Fruit fly (Drosophila melanogaster) whole organism, embryonic: Measurements from ENCODE around the gene Slh.

ENCODE experiments used
- Antp ChIP-seq: fragments of 200-800 bp; sonication (Bioruptor generic); optimal IDR thresholded peaks from 3 replicates; lab custom pipeline; 2016; ENCODE audit warnings: missing biosample characterization, missing genetic modification characterization
- B-H1 ChIP-seq: fragments of 200-800 bp; sonication (Bioruptor generic); IDR thresholded peaks from 3 replicates; pipeline ENCODE4 v1.3.6; 2022; ENCODE audit warnings: missing biosample characterization, missing genetic modification characterization
- BtbVII ChIP-seq: fragments of 200-800 bp; sonication (Bioruptor generic); optimal IDR thresholded peaks from 3 replicates; lab custom pipeline; 2017; ENCODE audit warnings: missing biosample characterization, mild to moderate bottlenecking, missing genetic modification characterization
- CG11504 ChIP-seq: fragments of 200-800 bp; sonication (Bioruptor generic); optimal IDR thresholded peaks from 3 replicates; lab custom pipeline; 2019; ENCODE audit warnings: missing biosample characterization, mild to moderate bottlenecking, missing genetic modification characterization, moderate library complexity
- CG11560 ChIP-seq: fragments of 200-800 bp; sonication (Bioruptor generic); IDR thresholded peaks from 3 replicates; pipeline ENCODE4 v1.3.6; 2022; ENCODE audit warnings: missing biosample characterization, missing genetic modification characterization
- CG12104 ChIP-seq: fragments of 200-800 bp; sonication (Bioruptor generic); optimal IDR thresholded peaks from 3 replicates; lab custom pipeline; 2016; ENCODE audit warnings: missing biosample characterization, missing genetic modification characterization
- CG12236 ChIP-seq: fragments of 200-800 bp; sonication (Bioruptor generic); optimal IDR thresholded peaks from 2 replicates; lab custom pipeline; 2016; ENCODE audit warnings: missing biosample characterization, missing genetic modification characterization
- CG13624 ChIP-seq: fragments of 200-800 bp; sonication (Bioruptor generic); optimal IDR thresholded peaks from 2 replicates; lab custom pipeline; 2016; ENCODE audit warnings: missing biosample characterization, missing genetic modification characterization
- CG14965 ChIP-seq: fragments of 200-800 bp; sonication (Bioruptor generic); optimal IDR thresholded peaks from 2 replicates; lab custom pipeline; 2016; ENCODE audit warnings: missing biosample characterization, missing genetic modification characterization, borderline replicate concordance
- CG15514 ChIP-seq: fragments of 200-800 bp; sonication (Bioruptor generic); optimal IDR thresholded peaks from 3 replicates; lab custom pipeline; 2017; ENCODE audit warnings: missing biosample characterization, missing genetic modification characterization, mild to moderate bottlenecking, moderate library complexity, missing genetic modification reagents
- CG17186 ChIP-seq: fragments of 200-800 bp; sonication (Bioruptor generic); optimal IDR thresholded peaks from 3 replicates; lab custom pipeline; 2017; ENCODE audit warnings: missing biosample characterization, missing genetic modification reagents, missing genetic modification characterization
- CG17385 ChIP-seq: fragments of 200-800 bp; sonication (Bioruptor generic); optimal IDR thresholded peaks from 3 replicates; lab custom pipeline; 2018; ENCODE audit warnings: missing biosample characterization, mild to moderate bottlenecking, missing genetic modification characterization
- CG17568 ChIP-seq: fragments of 200-800 bp; sonication (Bioruptor generic); optimal IDR thresholded peaks from 2 replicates; lab custom pipeline; 2018; ENCODE audit warnings: missing biosample characterization, mild to moderate bottlenecking, missing genetic modification characterization, moderate library complexity
- CG17802 ChIP-seq: fragments of 200-800 bp; sonication (Bioruptor generic); optimal IDR thresholded peaks from 2 replicates; lab custom pipeline; 2018; ENCODE audit warnings: missing biosample characterization, mild to moderate bottlenecking, missing genetic modification characterization, moderate library complexity
- CG18599 ChIP-seq: fragments of 200-800 bp; sonication (Bioruptor generic); optimal IDR thresholded peaks from 3 replicates; lab custom pipeline; 2017; ENCODE audit warnings: missing biosample characterization, missing genetic modification characterization, mild to moderate bottlenecking, moderate library complexity, missing genetic modification reagents
- CG2202 ChIP-seq: fragments of 200-800 bp; sonication (Bioruptor generic); optimal IDR thresholded peaks from 2 replicates; lab custom pipeline; 2018; ENCODE audit warnings: missing biosample characterization, mild to moderate bottlenecking, missing genetic modification characterization
- CG30020 ChIP-seq: fragments of 200-800 bp; optimal IDR thresholded peaks from 2 replicates; lab custom pipeline; 2019; ENCODE audit warnings: missing biosample characterization, mild to moderate bottlenecking, missing genetic modification characterization, moderate library complexity
- CG31365 ChIP-seq: fragments of 200-800 bp; sonication (Bioruptor generic); optimal IDR thresholded peaks from 2 replicates; lab custom pipeline; 2018; ENCODE audit warnings: missing biosample characterization, mild to moderate bottlenecking, missing genetic modification characterization
- CG32772 ChIP-seq: fragments of 200-800 bp; sonication (Bioruptor generic); IDR thresholded peaks from 2 replicates; pipeline ENCODE4 v1.3.6; 2022; ENCODE audit warnings: missing biosample characterization, missing genetic modification characterization
- CG33557 ChIP-seq: fragments of 200-800 bp; sonication (Bioruptor generic); optimal IDR thresholded peaks from 2 replicates; lab custom pipeline; 2019; ENCODE audit warnings: missing biosample characterization, mild to moderate bottlenecking, missing genetic modification characterization, moderate library complexity
- CG6175 ChIP-seq: fragments of 200-800 bp; sonication (Bioruptor generic); IDR thresholded peaks from 3 replicates; pipeline ENCODE4 v1.3.6; 2022; ENCODE audit warnings: missing biosample characterization, missing genetic modification characterization
- CG7556 ChIP-seq: fragments of 200-800 bp; sonication (Bioruptor generic); optimal IDR thresholded peaks from 2 replicates; lab custom pipeline; 2017; ENCODE audit warnings: missing biosample characterization, mild to moderate bottlenecking, missing genetic modification characterization
- CG7839 ChIP-seq: fragments of 200-800 bp; sonication (Bioruptor generic); optimal IDR thresholded peaks from 3 replicates; lab custom pipeline; 2018; ENCODE audit warnings: missing biosample characterization, mild to moderate bottlenecking, missing genetic modification characterization, moderate library complexity
- CTCF ChIP-seq: fragments of 200-800 bp; sonication (Bioruptor generic); optimal IDR thresholded peaks from 2 replicates; lab custom pipeline; 2017; ENCODE audit warnings: missing biosample characterization, mild to moderate bottlenecking, missing genetic modification characterization, moderate library complexity
- D19A ChIP-seq: fragments of 200-800 bp; optimal IDR thresholded peaks from 3 replicates; lab custom pipeline; 2019; ENCODE audit warnings: missing biosample characterization, mild to moderate bottlenecking, missing genetic modification characterization, moderate library complexity
- Dbx ChIP-seq: fragments of 200-800 bp; sonication (Bioruptor generic); IDR thresholded peaks from 3 replicates; pipeline ENCODE4 v1.3.6; 2022; ENCODE audit warnings: missing biosample characterization, missing genetic modification characterization
- Dek ChIP-seq: fragments of 200-800 bp; sonication (Bioruptor generic); optimal IDR thresholded peaks from 3 replicates; lab custom pipeline; 2019; ENCODE audit warnings: missing biosample characterization, mild to moderate bottlenecking, missing genetic modification characterization, moderate library complexity
- Fer1 ChIP-seq: fragments of 200-800 bp; sonication (Bioruptor generic); optimal IDR thresholded peaks from 2 replicates; lab custom pipeline; 2017; ENCODE audit warnings: missing biosample characterization, mild to moderate bottlenecking, missing genetic modification characterization
- HHEX ChIP-seq: fragments of 200-800 bp; sonication (Bioruptor generic); optimal IDR thresholded peaks from 3 replicates; lab custom pipeline; 2017; ENCODE audit warnings: missing biosample characterization, mild to moderate bottlenecking, missing genetic modification characterization, missing genetic modification reagents
- Hmr ChIP-seq: fragments of 200-800 bp; sonication (Bioruptor generic); optimal IDR thresholded peaks from 3 replicates; lab custom pipeline; 2017; ENCODE audit warnings: mild to moderate bottlenecking, missing biosample characterization, missing genetic modification reagents, missing genetic modification characterization
- Rfx ChIP-seq: fragments of 200-800 bp; sonication (Bioruptor generic); IDR thresholded peaks from 2 replicates; pipeline ENCODE4 v1.3.6; 2022; ENCODE audit warnings: missing biosample characterization, missing genetic modification characterization
- Scr ChIP-seq: fragments of 200-800 bp; sonication (Bioruptor generic); IDR thresholded peaks from 2 replicates; pipeline ENCODE4 v1.3.6; 2022; ENCODE audit warnings: missing biosample characterization, missing genetic modification characterization; ENCODE audit not compliant: partially characterized antibody
- Side ChIP-seq: fragments of 200-800 bp; sonication (Bioruptor generic); optimal IDR thresholded peaks from 2 replicates; lab custom pipeline; 2016; ENCODE audit warnings: missing biosample characterization, missing genetic modification characterization
- Xbp1 ChIP-seq: fragments of 200-800 bp; sonication (Bioruptor generic); optimal IDR thresholded peaks from 3 replicates; lab custom pipeline; 2016; ENCODE audit warnings: missing biosample characterization, mild to moderate bottlenecking, missing genetic modification characterization
- amos ChIP-seq: fragments of 200-800 bp; sonication (Bioruptor generic); IDR thresholded peaks from 2 replicates; pipeline ENCODE4 v1.3.6; 2022; ENCODE audit warnings: missing biosample characterization, missing genetic modification characterization; ENCODE audit not compliant: partially characterized antibody
- ase ChIP-seq: fragments of 200-800 bp; sonication (Bioruptor generic); IDR thresholded peaks from 3 replicates; pipeline ENCODE4 v1.3.6; 2022; ENCODE audit warnings: missing biosample characterization, missing genetic modification characterization
- bcd ChIP-seq: fragments of 200-800 bp; sonication (Bioruptor generic); optimal IDR thresholded peaks from 2 replicates; lab custom pipeline; 2017; ENCODE audit warnings: missing biosample characterization, mild to moderate bottlenecking, missing genetic modification characterization
- disco-r ChIP-seq: fragments of 200-800 bp; sonication (Bioruptor generic); optimal IDR thresholded peaks from 2 replicates; lab custom pipeline; 2016; ENCODE audit warnings: missing biosample characterization, missing genetic modification characterization
- fd3F ChIP-seq: fragments of 200-800 bp; sonication (Bioruptor generic); optimal IDR thresholded peaks from 2 replicates; lab custom pipeline; 2018; ENCODE audit warnings: missing biosample characterization, mild to moderate bottlenecking, missing genetic modification characterization, moderate library complexity
- fu2 ChIP-seq: fragments of 200-800 bp; sonication (Bioruptor generic); optimal IDR thresholded peaks from 2 replicates; lab custom pipeline; 2016; ENCODE audit warnings: missing biosample characterization, missing genetic modification characterization
- ham ChIP-seq: fragments of 200-800 bp; sonication (Bioruptor generic); IDR thresholded peaks from 2 replicates; pipeline ENCODE4 v1.3.6; 2022; ENCODE audit warnings: missing biosample characterization, missing genetic modification characterization
- lola ChIP-seq, 3 experiments: fragments of >200 bp in 2 of 3; fragments of 200-800 bp in 1 of 3; sonication (Bioruptor generic) in 1 of 3; optimal IDR thresholded peaks; 2 replicates each; lab custom pipeline; 2017 to 2019; ENCODE audit warnings: missing biosample characterization in 3 of 3, missing genetic modification characterization in 3 of 3, mild to moderate bottlenecking in 1 of 3, moderate library complexity in 1 of 3
- mam ChIP-seq: fragments of 200-800 bp; sonication (Bioruptor generic); optimal IDR thresholded peaks from 3 replicates; lab custom pipeline; 2016; ENCODE audit warnings: missing biosample characterization, missing genetic modification characterization
- ro ChIP-seq: fragments of 200-800 bp; sonication (Bioruptor generic); IDR thresholded peaks from 2 replicates; pipeline ENCODE4 v1.3.6; 2022; ENCODE audit warnings: missing biosample characterization, missing genetic modification characterization
- row ChIP-seq: fragments of 200-800 bp; sonication (Bioruptor generic); IDR thresholded peaks from 3 replicates; pipeline ENCODE4 v1.3.6; 2022; ENCODE audit warnings: missing biosample characterization, missing genetic modification characterization
- shn ChIP-seq: fragments of 200-800 bp; sonication (Bioruptor generic); optimal IDR thresholded peaks from 3 replicates; lab custom pipeline; 2016; ENCODE audit warnings: missing biosample characterization, missing genetic modification characterization
- slou ChIP-seq: fragments of 200-800 bp; sonication (Bioruptor generic); optimal IDR thresholded peaks from 3 replicates; lab custom pipeline; 2016; ENCODE audit warnings: missing biosample characterization, missing genetic modification characterization
- tx ChIP-seq: fragments of 200-800 bp; sonication (Bioruptor generic); optimal IDR thresholded peaks from 2 replicates; lab custom pipeline; 2016; ENCODE audit warnings: missing biosample characterization, missing genetic modification characterization
- zen ChIP-seq: fragments of 200-800 bp; sonication (Bioruptor generic); optimal IDR thresholded peaks from 3 replicates; lab custom pipeline; 2018; ENCODE audit warnings: missing biosample characterization, mild to moderate bottlenecking, missing genetic modification characterization, moderate library complexity

Slh gene

DNA sequence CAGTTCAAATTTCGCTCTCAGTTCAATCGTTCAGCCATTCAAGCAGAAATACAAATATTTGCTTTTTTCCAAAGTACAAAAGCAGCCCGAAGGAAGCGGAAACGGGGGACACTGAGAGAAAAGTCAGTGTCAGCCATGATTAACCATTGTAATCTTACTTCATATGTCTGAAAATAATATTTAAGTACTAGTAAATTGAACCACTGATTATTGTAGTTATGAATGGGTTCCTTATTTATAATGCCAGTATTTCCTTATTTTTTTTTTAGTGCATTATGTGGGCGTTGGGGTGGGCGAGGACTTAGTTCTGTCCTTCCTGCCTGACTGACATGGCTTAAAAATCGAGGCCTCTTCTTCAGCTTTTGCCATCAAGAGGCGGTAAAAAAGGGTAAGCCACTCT, 9.4 kb upstream of the Slh start (continued):
- TF ChIP-seq tx (GFP tag; lab: Kevin White, UChicago) (no peak), Xbp1 (GFP tag; lab: Kevin White, UChicago) (peak; percentile 6), CG11504 (tag; lab: Kevin White, UChicago) (peak; percentile 47), HHEX (peak; percentile 0), CG17385 (GFP tag; lab: Kevin White, UChicago) (peak; percentile 6), CG7556 (GFP tag; lab: Kevin White, UChicago) (peak; percentile 39), Fer1 (GFP tag; lab: Kevin White, UChicago) (peak; percentile 64), mam (GFP tag; lab: Kevin White, UChicago) (peak; percentile 8), Hmr (GFP tag; lab: Kevin White, UChicago) (peak; percentile 41), Rfx (GFP tag; lab: Robert Waterston, UW) (0 out of 2 replicates have a peak, but pooled peaks have one; percentile 35), Dbx (GFP tag; lab: Robert Waterston, UW) (peak; percentile 35; the same call in 1 of the 3 replicates)

DNA sequence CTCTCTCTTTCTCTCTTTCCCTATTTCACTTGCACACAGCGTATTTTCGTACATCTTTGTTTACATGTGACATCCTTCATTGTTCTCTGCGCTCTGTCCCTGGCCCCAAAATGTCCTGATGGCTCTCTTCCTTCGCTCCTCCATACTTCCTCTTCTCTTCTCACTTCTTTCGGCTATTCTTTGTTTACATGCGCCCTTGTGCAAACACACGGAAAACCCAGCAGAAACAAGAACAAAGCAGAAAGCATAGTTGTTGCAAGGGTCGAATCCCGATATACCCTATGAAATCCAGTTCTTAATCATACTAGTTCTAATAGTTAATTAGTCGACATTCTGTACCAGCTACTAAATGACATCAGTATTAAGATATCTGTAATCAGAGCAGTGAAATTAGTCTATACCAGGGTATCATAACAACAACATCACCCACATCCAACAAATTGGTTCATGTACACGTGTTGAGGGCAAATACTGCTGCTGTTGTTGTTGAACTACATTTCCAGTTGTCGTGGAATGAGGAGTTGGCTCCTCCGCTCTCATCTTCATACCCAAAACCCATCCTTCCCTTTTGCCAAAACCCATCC, 2.1 kb upstream of the Slh start:
- TF ChIP-seq CG17802 (tag; lab: Kevin White, UChicago) (no peak), CG32772 (GFP tag; lab: Robert Waterston, UW) (no peak), CG12104 (GFP tag; lab: Kevin White, UChicago) (peak; percentile 8), BtbVII (GFP tag; lab: Kevin White, UChicago) (no peak), B-H1 (GFP tag; lab: Robert Waterston, UW) (no peak), bcd (peak; percentile 31), CG30020 (tag; lab: Kevin White, UChicago) (no peak), ham (no peak), CG14965 (GFP tag; lab: Kevin White, UChicago) (no peak), amos (GFP tag; lab: Robert Waterston, UW) (no peak), CG15514 (GFP tag; lab: Kevin White, UChicago) (no peak), CG17186 (GFP tag; lab: Kevin White, UChicago) (no peak), slou (GFP tag; lab: Kevin White, UChicago) (no peak), CG17568 (GFP tag; lab: Kevin White, UChicago) (no peak), CG33557 (GFP tag; lab: Kevin White, UChicago) (peak; percentile 26), Side (GFP tag; lab: Kevin White, UChicago) (no peak), D19A (tag; lab: Kevin White, UChicago) (peak; percentile 21), fd3F (GFP tag; lab: Kevin White, UChicago) (no peak), Scr (GFP tag; lab: Robert Waterston, UW) (no peak), shn (no peak), CG13624 (GFP tag; lab: Kevin White, UChicago) (no peak), Antp (peak; percentile 46), row (GFP tag; lab: Robert Waterston, UW) (no peak), CG18599 (peak; percentile 46), Dek (tag; lab: Kevin White, UChicago) (no peak), disco-r (peak; percentile 53), CG6175 (GFP tag; lab: Robert Waterston, UW) (no peak), CG7839 (tag; lab: Kevin White, UChicago) (no peak), CG12236 (GFP tag; lab: Kevin White, UChicago) (peak; percentile 17), CG31365 (tag; lab: Kevin White, UChicago) (no peak), ro (GFP tag; lab: Robert Waterston, UW) (no peak), zen (tag; lab: Kevin White, UChicago) (no peak), ase (GFP tag; lab: Robert Waterston, UW) (no peak), CTCF (GFP tag; lab: Kevin White, UChicago) (no peak), fu2 (GFP tag; lab: Kevin White, UChicago) (no peak), CG11560 (tag; lab: Robert Waterston, UW) (no peak), CG2202 (tag; lab: Kevin White, UChicago) (peak; percentile 42), lola (GFP tag; optimal IDR thresholded peaks at IDR 0.05; lab: Kevin White, UChicago) (no peak)
